Worm (Caenorhabditis elegans) whole organism, early embryonic: ENCODE results near the gene cnc-7.

Experiments used
- B0310.2 ChIP-seq: sonication (generic microtip); optimal IDR thresholded peaks from 2 replicates; lab custom pipeline; 2016; ENCODE audit warnings: mild to moderate bottlenecking, missing genetic modification characterization, missing compliant biosample characterization
- F13C5.2 ChIP-seq: sonication (generic microtip); optimal IDR thresholded peaks from 2 replicates; lab custom pipeline; 2017; ENCODE audit warnings: mild to moderate bottlenecking, missing genetic modification characterization, inconsistent platforms, missing compliant biosample characterization
- aly-1 ChIP-seq: sonication (generic microtip); optimal IDR thresholded peaks from 2 replicates; lab custom pipeline; 2016; ENCODE audit warnings: missing genetic modification characterization, missing compliant biosample characterization
- ama-1 ChIP-seq: fragments of 150-350 bp; optimal IDR thresholded peaks from 2 replicates; lab custom pipeline; 2014
- ceh-13 ChIP-seq: fragments of 200-800 bp; sonication (Bioruptor generic); optimal IDR thresholded peaks from 2 replicates; lab custom pipeline; 2018; ENCODE audit warnings: mild to moderate bottlenecking, missing genetic modification characterization, missing compliant biosample characterization
- ceh-36 ChIP-seq: sonication (generic microtip); optimal IDR thresholded peaks from 2 replicates; lab custom pipeline; 2016; ENCODE audit warnings: missing genetic modification characterization, inconsistent platforms, missing compliant biosample characterization
- ets-7 ChIP-seq: sonication (generic microtip); optimal IDR thresholded peaks from 2 replicates; lab custom pipeline; 2016; ENCODE audit warnings: missing genotype, missing genetic modification characterization, missing compliant biosample characterization
- flt-1 ChIP-seq: fragments of 200-800 bp; sonication (Bioruptor generic); IDR thresholded peaks from 2 replicates; pipeline ENCODE4 v1.3.6; 2022; ENCODE audit warnings: missing genetic modification characterization, missing compliant biosample characterization
- hmbx-1 ChIP-seq: sonication (generic microtip); optimal IDR thresholded peaks from 2 replicates; lab custom pipeline; 2016; ENCODE audit warnings: mild to moderate bottlenecking, missing genetic modification characterization, missing compliant biosample characterization
- hmg-4 ChIP-seq: fragments of 200-800 bp; sonication (Bioruptor generic); optimal IDR thresholded peaks from 2 replicates; lab custom pipeline; 2018; ENCODE audit warnings: mild to moderate bottlenecking, missing genetic modification characterization, missing compliant biosample characterization
- hnd-1 ChIP-seq: sonication (generic microtip); optimal IDR thresholded peaks from 2 replicates; lab custom pipeline; 2016; ENCODE audit warnings: missing genetic modification characterization, missing compliant biosample characterization
- pes-1 ChIP-seq: fragments of 200-800 bp; sonication (Bioruptor generic); IDR thresholded peaks from 2 replicates; pipeline ENCODE4 v1.3.6; 2022; ENCODE audit warnings: missing genetic modification reagents, missing genetic modification characterization, missing compliant biosample characterization
- scrt-1 ChIP-seq: fragments of 200-800 bp; sonication (Bioruptor generic); IDR thresholded peaks from 2 replicates; pipeline ENCODE4 v1.3.6; 2022; ENCODE audit warnings: missing genetic modification characterization, missing compliant biosample characterization
- sea-1 ChIP-seq: fragments of 200-800 bp; sonication (Bioruptor generic); conservative IDR thresholded peaks from 2 replicates; pipeline ENCODE4 v1.3.6; 2022; ENCODE audit warnings: missing genetic modification characterization, missing compliant biosample characterization
- tbx-11 ChIP-seq: fragments of 200-800 bp; sonication (Bioruptor generic); IDR thresholded peaks from 2 replicates; pipeline ENCODE4 v1.3.6; 2022; ENCODE audit warnings: missing genetic modification characterization, missing compliant biosample characterization
- tbx-37 ChIP-seq: fragments of 200-800 bp; sonication (Bioruptor generic); conservative IDR thresholded peaks from 2 replicates; pipeline ENCODE4 v1.3.6; 2022; ENCODE audit warnings: missing genetic modification reagents, missing genetic modification characterization, missing compliant biosample characterization
- tra-4 ChIP-seq: sonication (generic microtip); optimal IDR thresholded peaks from 2 replicates; lab custom pipeline; 2017; ENCODE audit warnings: missing genetic modification characterization, missing compliant biosample characterization

The cnc-7 gene

DNA sequence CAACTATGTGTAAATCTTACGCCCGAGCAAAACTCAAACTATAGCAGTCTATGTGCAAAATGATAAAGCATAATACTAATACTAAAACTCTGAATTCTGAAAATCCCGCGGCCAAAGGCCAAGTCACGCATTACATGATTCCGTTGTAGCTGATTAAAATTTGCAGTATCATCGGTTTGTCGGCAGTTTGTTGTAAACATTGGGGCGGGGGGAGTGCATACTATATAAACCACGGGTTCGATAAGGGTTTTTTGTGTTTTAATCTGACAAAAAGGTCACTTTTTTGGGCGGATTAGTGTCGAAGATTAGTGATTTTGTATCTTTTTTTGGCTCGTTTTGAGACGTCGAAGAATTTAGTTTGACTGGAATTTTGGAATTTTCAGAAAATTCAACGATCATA lies 19.4 kb upstream of the cnc-7 start:
- no peak for TF ChIP-seq pes-1
- TF ChIP-seq tra-4 (tag; lab: Kevin White, UChicago) = no peak
- no peak for TF ChIP-seq tbx-11 (GFP tag; lab: Robert Waterston, UW)

DNA sequence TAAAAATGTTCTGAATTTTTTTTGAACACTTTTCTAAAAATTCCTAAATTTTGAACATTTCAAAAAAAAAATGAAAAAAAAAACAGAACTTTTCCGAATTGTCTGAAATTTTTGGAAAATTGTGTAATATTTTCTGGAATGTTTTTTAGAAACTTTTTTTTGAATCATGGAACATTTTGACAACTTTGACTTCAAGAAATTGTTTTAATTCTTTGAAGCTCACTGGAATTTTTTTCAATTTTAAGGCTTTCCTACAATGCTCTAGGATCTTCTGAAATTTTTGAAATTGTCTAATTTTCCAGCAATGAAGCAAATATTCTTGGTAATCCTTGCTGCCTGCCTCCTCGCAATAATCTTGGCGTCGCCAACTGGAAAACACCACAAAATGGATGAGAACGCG lies 18.6 kb upstream of the cnc-7 start, which contains the start of gene ins-35:
ins-35 (plus strand) TSS at position 301 of the 400 bp plus-strand sequence.
- TF ChIP-seq hnd-1 (tag; lab: Kevin White, UChicago) (no peak), ets-7 (tag; lab: Kevin White, UChicago) (no peak), hmbx-1 (tag; lab: Kevin White, UChicago) (no peak), ceh-36 (tag; lab: Kevin White, UChicago) (no peak), ceh-13 (GFP tag; lab: Kevin White, UChicago) (no peak), ama-1 (lab: Kevin White, UChicago) (no peak), B0310.2 (tag; lab: Kevin White, UChicago) (no peak), scrt-1 (GFP tag; lab: Robert Waterston, UW) (no peak), tbx-37 (no peak)

DNA sequence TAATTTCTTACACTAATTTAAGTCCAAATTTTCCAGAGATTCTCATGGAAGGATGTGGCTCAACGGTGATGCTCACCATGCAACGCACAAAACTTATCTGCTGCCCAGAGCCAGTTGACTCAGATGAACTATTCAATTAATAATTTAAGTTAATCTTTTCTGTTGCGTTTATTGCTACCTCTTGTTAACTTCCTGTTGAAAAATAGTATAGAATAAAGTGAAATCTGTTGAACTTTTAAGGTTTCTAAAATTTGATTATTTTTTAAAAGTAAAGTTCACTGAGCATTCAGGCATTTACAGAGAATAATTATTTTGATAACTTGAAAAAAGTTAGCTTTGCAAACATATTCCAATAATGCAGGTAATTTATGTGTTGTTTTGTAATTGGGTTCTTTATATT lies 17.8 kb upstream of the cnc-7 start:
- TF ChIP-seq scrt-1 (GFP tag; lab: Robert Waterston, UW) = no peak
- no peak for TF ChIP-seq flt-1
- TF ChIP-seq hmbx-1 (tag; lab: Kevin White, UChicago) = no peak
- TF ChIP-seq pes-1 = no peak
- no peak for TF ChIP-seq ama-1 (lab: Kevin White, UChicago)
- no peak for TF ChIP-seq tbx-11 (GFP tag; lab: Robert Waterston, UW)
- TF ChIP-seq ceh-13 (GFP tag; lab: Kevin White, UChicago) = no peak
- no peak for TF ChIP-seq ceh-36 (tag; lab: Kevin White, UChicago)
- TF ChIP-seq hnd-1 (tag; lab: Kevin White, UChicago) = no peak
- no peak for TF ChIP-seq aly-1 (tag; lab: Kevin White, UChicago)
- no peak for TF ChIP-seq tra-4 (tag; lab: Kevin White, UChicago)
- TF ChIP-seq B0310.2 (tag; lab: Kevin White, UChicago) = no peak
- TF ChIP-seq sea-1 = no peak
- no peak for TF ChIP-seq ets-7 (tag; lab: Kevin White, UChicago)
- TF ChIP-seq hmg-4 = no peak
- no peak for TF ChIP-seq tbx-37
- TF ChIP-seq F13C5.2 (tag; lab: Kevin White, UChicago) = no peak

DNA sequence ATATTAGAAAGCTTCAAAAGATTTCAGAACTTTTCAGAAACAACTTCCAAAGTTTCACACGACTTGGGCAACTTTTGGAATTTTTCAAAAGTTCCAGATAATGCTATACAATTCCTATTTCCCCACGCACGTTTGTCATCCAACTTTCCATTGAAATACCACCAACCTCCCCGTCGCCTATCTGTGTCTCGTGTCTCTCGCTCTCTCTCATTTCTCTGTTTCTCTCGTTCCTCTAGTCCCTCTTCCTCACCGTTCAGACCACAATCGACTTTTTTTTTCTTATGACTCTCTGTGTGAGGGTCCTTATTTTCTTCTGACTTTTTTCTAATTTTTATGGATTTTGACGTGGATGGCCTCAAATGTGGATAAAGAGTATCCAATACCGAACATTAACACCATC lies 13.6 kb upstream of the cnc-7 start, which contains the start of gene K02E2.6:
K02E2.6 (plus strand) TSS at position 242 of the 400 bp plus-strand sequence.
- TF ChIP-seq tbx-11 (GFP tag; lab: Robert Waterston, UW) (no peak), F13C5.2 (tag; lab: Kevin White, UChicago) (peak; percentile 13), ets-7 (tag; lab: Kevin White, UChicago) (no peak)

DNA sequence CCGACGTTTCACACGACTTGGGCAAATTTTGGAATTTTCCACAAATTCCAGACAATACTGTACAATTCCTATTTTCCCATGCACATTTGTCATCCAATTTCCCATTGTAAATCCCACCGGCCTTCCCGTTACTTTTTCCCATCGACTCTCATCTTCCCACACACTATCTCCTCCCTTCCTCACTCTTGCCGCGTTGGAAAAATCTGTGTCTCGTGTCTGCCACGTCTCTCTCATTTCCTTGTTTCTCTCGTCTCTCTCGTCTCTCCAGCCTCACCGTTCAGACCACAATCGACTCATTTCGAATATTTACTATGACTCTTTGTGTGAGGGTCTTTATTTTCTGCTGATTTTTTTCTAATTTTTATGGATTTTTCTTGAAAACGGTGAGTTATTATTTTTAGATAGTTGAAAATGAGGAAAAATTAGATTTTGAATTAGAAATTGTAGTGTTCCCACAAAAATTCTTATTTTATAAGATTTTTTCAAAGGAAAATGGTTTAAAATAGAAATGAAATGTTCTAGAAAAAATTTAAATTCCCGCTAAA lies 10.7 kb upstream of the cnc-7 start, which contains the start of gene K02E2.11:
K02E2.11 (plus strand) TSS at position 251 of the 545 bp plus-strand sequence.
- TF ChIP-seq ama-1 (lab: Kevin White, UChicago) = no peak
- no peak for TF ChIP-seq ceh-13 (GFP tag; lab: Kevin White, UChicago)
- TF ChIP-seq tra-4 (tag; lab: Kevin White, UChicago) = no peak
- no peak for TF ChIP-seq ceh-36 (tag; lab: Kevin White, UChicago)
- TF ChIP-seq ets-7 (tag; lab: Kevin White, UChicago) = no peak
- peak; percentile 3 for TF ChIP-seq hmg-4
- no peak for TF ChIP-seq hmbx-1 (tag; lab: Kevin White, UChicago)
- no peak for TF ChIP-seq tbx-37
- no peak for TF ChIP-seq pes-1
- TF ChIP-seq sea-1 = no peak
- peak; percentile 69 for TF ChIP-seq F13C5.2 (tag; lab: Kevin White, UChicago)

DNA sequence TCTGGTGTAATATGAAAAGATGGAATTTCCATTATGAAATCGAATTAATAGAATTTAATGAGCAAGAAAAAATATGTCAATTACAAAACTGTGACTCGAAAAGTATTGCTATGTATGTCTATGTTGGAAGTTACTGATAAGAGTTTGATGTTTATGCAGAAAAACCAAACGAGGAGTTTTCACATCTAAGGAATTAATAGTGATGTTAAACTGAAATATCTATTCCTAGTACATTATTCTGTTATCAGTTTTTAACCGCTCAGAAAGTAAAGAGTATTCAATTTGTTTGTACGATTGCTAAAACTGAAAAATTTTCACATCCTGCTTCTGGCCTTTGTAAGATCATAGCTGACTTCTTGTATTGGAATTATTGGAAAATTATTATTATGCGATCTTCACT lies 6.9 kb upstream of the cnc-7 start, which contains the start of gene K02E2.7:
K02E2.7 (minus strand) TSS at position 101 of the 400 bp plus-strand sequence.
- TF ChIP-seq tbx-11 (GFP tag; lab: Robert Waterston, UW) (no peak), tbx-37 (no peak), ceh-36 (tag; lab: Kevin White, UChicago) (no peak), aly-1 (tag; lab: Kevin White, UChicago) (no peak), sea-1 (no peak), hnd-1 (tag; lab: Kevin White, UChicago) (no peak), B0310.2 (tag; lab: Kevin White, UChicago) (no peak), scrt-1 (GFP tag; lab: Robert Waterston, UW) (no peak), tra-4 (tag; lab: Kevin White, UChicago) (no peak)

DNA sequence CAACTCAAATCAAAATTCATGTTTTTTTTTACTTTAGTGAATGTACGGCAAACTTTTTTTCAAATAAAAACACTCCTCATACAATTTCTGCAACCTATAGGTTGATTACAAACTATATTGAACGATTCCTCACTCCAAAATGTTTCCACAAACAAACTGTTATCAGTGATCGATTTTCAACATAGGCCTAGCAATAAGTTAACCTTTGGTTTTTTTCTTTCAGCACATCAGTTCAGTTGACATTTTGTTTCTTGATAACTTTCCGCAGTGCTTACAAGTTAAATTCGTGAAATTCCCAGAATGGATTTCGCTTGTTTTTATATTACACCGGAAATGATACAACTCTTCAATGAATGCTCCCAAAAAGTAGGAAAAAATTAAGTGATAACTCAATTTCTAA lies 6.5 kb upstream of the cnc-7 start, which contains the start of gene F53H2.1:
F53H2.1 (plus strand) TSS at position 301 of the 400 bp plus-strand sequence.
- no peak for TF ChIP-seq F13C5.2 (tag; lab: Kevin White, UChicago)
- no peak for TF ChIP-seq pes-1
- TF ChIP-seq hnd-1 (tag; lab: Kevin White, UChicago) = no peak
- no peak for TF ChIP-seq ets-7 (tag; lab: Kevin White, UChicago)

DNA sequence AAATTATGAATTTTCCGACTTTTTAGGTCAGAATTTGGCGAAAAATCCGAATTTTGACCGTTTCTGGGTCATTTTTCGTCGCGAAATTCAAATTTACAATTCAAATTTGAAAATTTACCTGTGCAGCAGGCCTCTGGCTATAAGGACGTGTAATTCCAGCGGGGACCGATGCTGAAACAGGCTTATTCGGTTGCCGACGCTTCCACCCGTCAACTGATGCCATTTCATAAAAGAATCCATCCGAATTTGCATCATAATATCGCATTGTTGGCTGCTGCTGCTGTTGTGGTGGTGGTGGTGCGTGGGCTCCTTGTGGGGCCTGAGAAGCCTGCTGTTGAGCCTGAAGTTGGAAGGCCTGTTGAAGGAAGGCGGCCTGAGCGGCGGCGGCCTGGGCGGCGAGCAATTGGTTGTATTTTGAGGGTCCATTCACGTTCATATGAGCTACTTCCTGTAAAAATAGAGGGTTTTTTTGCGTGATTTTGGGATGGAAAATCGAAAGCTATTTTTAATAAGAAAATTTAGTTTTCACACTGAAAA lies 5.7 kb downstream of the cnc-7 start:
- TF ChIP-seq hmg-4 = no peak
- TF ChIP-seq ama-1 (lab: Kevin White, UChicago) = peak; percentile 55
- no peak for TF ChIP-seq tra-4 (tag; lab: Kevin White, UChicago)
- no peak for TF ChIP-seq tbx-37
